Fruit fly (Drosophila melanogaster) whole organism, embryonic: ENCODE results near the gene CG5021.

Experiments
- CG1024 ChIP-seq: fragments of 200-800 bp; sonication (Bioruptor generic); IDR thresholded peaks from 2 replicates; pipeline ENCODE4 v1.3.6; 2022; ENCODE audit warnings: missing biosample characterization, missing genetic modification characterization
- CG10979 ChIP-seq: fragments of 200-800 bp; sonication (Bioruptor generic); optimal IDR thresholded peaks from 2 replicates; lab custom pipeline; 2018; ENCODE audit warnings: missing biosample characterization, mild to moderate bottlenecking, missing genetic modification characterization, moderate library complexity
- CG12155 ChIP-seq: fragments of 200-800 bp; sonication (Bioruptor generic); optimal IDR thresholded peaks from 3 replicates; lab custom pipeline; 2016; ENCODE audit warnings: missing biosample characterization, missing genetic modification characterization
- CG12219 ChIP-seq: fragments of 200-800 bp; sonication (Bioruptor generic); optimal IDR thresholded peaks from 3 replicates; lab custom pipeline; 2018; ENCODE audit warnings: missing biosample characterization, mild to moderate bottlenecking, missing genetic modification characterization
- CG12744 ChIP-seq: fragments of 200-800 bp; sonication (Bioruptor generic); optimal IDR thresholded peaks from 2 replicates; lab custom pipeline; 2016; ENCODE audit warnings: missing biosample characterization, missing genetic modification characterization
- CG15269 ChIP-seq: fragments of 200-800 bp; sonication (Bioruptor generic); optimal IDR thresholded peaks from 2 replicates; lab custom pipeline; 2018; ENCODE audit warnings: missing biosample characterization, mild to moderate bottlenecking, missing genetic modification characterization, moderate library complexity
- CG15601 ChIP-seq: fragments of 200-800 bp; sonication (Bioruptor generic); optimal IDR thresholded peaks from 3 replicates; lab custom pipeline; 2019; ENCODE audit warnings: missing biosample characterization, mild to moderate bottlenecking, missing genetic modification characterization, moderate library complexity
- CG1603 ChIP-seq: fragments of 200-800 bp; sonication (Bioruptor generic); optimal IDR thresholded peaks from 2 replicates; lab custom pipeline; 2019; ENCODE audit warnings: missing biosample characterization, mild to moderate bottlenecking, missing genetic modification characterization, moderate library complexity
- CG17186 ChIP-seq: fragments of 200-800 bp; sonication (Bioruptor generic); optimal IDR thresholded peaks from 3 replicates; lab custom pipeline; 2017; ENCODE audit warnings: missing biosample characterization, missing genetic modification reagents, missing genetic modification characterization
- CG17568 ChIP-seq: fragments of 200-800 bp; sonication (Bioruptor generic); optimal IDR thresholded peaks from 2 replicates; lab custom pipeline; 2018; ENCODE audit warnings: missing biosample characterization, mild to moderate bottlenecking, missing genetic modification characterization, moderate library complexity
- CG2120 ChIP-seq: fragments of 200-800 bp; sonication (Bioruptor generic); optimal IDR thresholded peaks from 3 replicates; lab custom pipeline; 2016; ENCODE audit warnings: missing biosample characterization, missing genetic modification characterization
- CG3847 ChIP-seq: fragments of 200-800 bp; sonication (Bioruptor generic); IDR thresholded peaks from 2 replicates; pipeline ENCODE4 v1.3.6; 2022; ENCODE audit warnings: missing biosample characterization, missing genetic modification characterization
- CG4328 ChIP-seq: fragments of 200-800 bp; sonication (Bioruptor generic); optimal IDR thresholded peaks from 3 replicates; lab custom pipeline; 2017; ENCODE audit warnings: missing biosample characterization, missing genetic modification reagents, missing genetic modification characterization
- CG43689 ChIP-seq: fragments of 200-800 bp; sonication (Bioruptor generic); IDR thresholded peaks from 2 replicates; pipeline ENCODE4 v1.3.6; 2022; ENCODE audit warnings: missing biosample characterization, missing genetic modification characterization
- CG4617 ChIP-seq: fragments of 200-800 bp; sonication (Bioruptor generic); optimal IDR thresholded peaks from 3 replicates; lab custom pipeline; 2016; ENCODE audit warnings: missing biosample characterization, missing genetic modification characterization, borderline replicate concordance
- CG6854 ChIP-seq: fragments of 200-800 bp; sonication (Bioruptor generic); optimal IDR thresholded peaks from 3 replicates; lab custom pipeline; 2017; ENCODE audit warnings: missing biosample characterization, mild to moderate bottlenecking, missing genetic modification characterization
- CG8281 ChIP-seq: fragments of 200-800 bp; sonication (Bioruptor generic); optimal IDR thresholded peaks from 2 replicates; lab custom pipeline; 2018; ENCODE audit warnings: missing biosample characterization, mild to moderate bottlenecking, missing genetic modification characterization, moderate library complexity
- CG9797 ChIP-seq: fragments of 200-800 bp; sonication (Bioruptor generic); optimal IDR thresholded peaks from 3 replicates; lab custom pipeline; 2018; ENCODE audit warnings: missing biosample characterization, mild to moderate bottlenecking, missing genetic modification characterization
- Chrac-16 ChIP-seq: fragments of 200-800 bp; sonication (Bioruptor generic); optimal IDR thresholded peaks from 3 replicates; lab custom pipeline; 2016; ENCODE audit warnings: missing biosample characterization, missing genetic modification characterization
- CoRest ChIP-seq: fragments of 200-800 bp; sonication (Bioruptor generic); optimal IDR thresholded peaks from 3 replicates; lab custom pipeline; 2018; ENCODE audit warnings: missing biosample characterization, mild to moderate bottlenecking, missing genetic modification characterization, moderate library complexity
- D19A ChIP-seq: fragments of 200-800 bp; optimal IDR thresholded peaks from 3 replicates; lab custom pipeline; 2019; ENCODE audit warnings: missing biosample characterization, mild to moderate bottlenecking, missing genetic modification characterization, moderate library complexity
- D19B ChIP-seq: fragments of 200-800 bp; sonication (Bioruptor generic); optimal IDR thresholded peaks from 2 replicates; lab custom pipeline; 2017; ENCODE audit warnings: missing biosample characterization, mild to moderate bottlenecking, missing genetic modification characterization
- Deaf1 ChIP-seq: fragments of 200-800 bp; optimal IDR thresholded peaks from 3 replicates; lab custom pipeline; 2019; ENCODE audit warnings: missing biosample characterization, mild to moderate bottlenecking, missing genetic modification characterization, moderate library complexity
- Dp ChIP-seq: fragments of 200-800 bp; sonication (Bioruptor generic); optimal IDR thresholded peaks from 2 replicates; lab custom pipeline; 2018; ENCODE audit warnings: missing biosample characterization, mild to moderate bottlenecking, missing genetic modification characterization, moderate library complexity
- Fer1 ChIP-seq: fragments of 200-800 bp; sonication (Bioruptor generic); optimal IDR thresholded peaks from 2 replicates; lab custom pipeline; 2017; ENCODE audit warnings: missing biosample characterization, mild to moderate bottlenecking, missing genetic modification characterization
- H2.0 ChIP-seq: fragments of 200-800 bp; sonication (Bioruptor generic); IDR thresholded peaks from 2 replicates; pipeline ENCODE4 v1.3.6; 2022; ENCODE audit warnings: missing biosample characterization, missing genetic modification characterization
- HmgZ ChIP-seq: fragments of 200-800 bp; sonication (Bioruptor generic); optimal IDR thresholded peaks from 2 replicates; lab custom pipeline; 2018; ENCODE audit warnings: missing biosample characterization, mild to moderate bottlenecking, missing genetic modification characterization
- Hr51 ChIP-seq, 2 experiments: fragments of 200-800 bp; sonication (Bioruptor generic); optimal IDR thresholded peaks; 2 replicates in 1 of 2; 3 replicates in 1 of 2; lab custom pipeline; 2016 to 2018; ENCODE audit warnings: missing biosample characterization in 2 of 2, missing genetic modification characterization in 2 of 2, mild to moderate bottlenecking in 1 of 2, moderate library complexity in 1 of 2
- Lim3 ChIP-seq: fragments of 200-800 bp; sonication (Bioruptor generic); IDR thresholded peaks from 2 replicates; pipeline ENCODE4 v1.3.6; 2022; ENCODE audit warnings: missing biosample characterization, missing genetic modification characterization
- MTF-1 ChIP-seq: fragments of 200-800 bp; sonication (Bioruptor generic); optimal IDR thresholded peaks from 2 replicates; lab custom pipeline; 2018; ENCODE audit warnings: missing biosample characterization, mild to moderate bottlenecking, missing genetic modification characterization, borderline replicate concordance
- Sox100B ChIP-seq: fragments of 200-800 bp; sonication (Bioruptor generic); optimal IDR thresholded peaks from 3 replicates; lab custom pipeline; 2018; ENCODE audit warnings: missing biosample characterization, mild to moderate bottlenecking, missing genetic modification characterization
- Stat92E ChIP-seq, 3 experiments: fragments of >200 bp in 2 of 3; fragments of 200-800 bp in 1 of 3; sonication (Bioruptor generic) in 1 of 3; optimal IDR thresholded peaks; 2 replicates each; lab custom pipeline; 2017 to 2019; ENCODE audit warnings: missing biosample characterization in 3 of 3, missing genetic modification characterization in 3 of 3, mild to moderate bottlenecking in 1 of 3, moderate library complexity in 1 of 3
- Xrp1 ChIP-seq: fragments of 200-800 bp; sonication (Bioruptor generic); IDR thresholded peaks from 2 replicates; pipeline ENCODE4 v1.3.6; 2022; ENCODE audit warnings: missing biosample characterization, missing genetic modification characterization
- ara ChIP-seq: fragments of 200-800 bp; sonication (Bioruptor generic); IDR thresholded peaks from 2 replicates; pipeline ENCODE4 v1.3.6; 2022; ENCODE audit warnings: missing biosample characterization, missing genetic modification characterization
- chinmo ChIP-seq: fragments of 200-800 bp; sonication (Bioruptor generic); IDR thresholded peaks from 4 replicates; pipeline ENCODE4 v1.3.6; 2022; ENCODE audit warnings: missing biosample characterization, missing genetic modification characterization; ENCODE audit not compliant: partially characterized antibody
- dmrt11E ChIP-seq: fragments of 200-800 bp; sonication (Bioruptor generic); optimal IDR thresholded peaks from 3 replicates; lab custom pipeline; 2018; ENCODE audit warnings: missing biosample characterization, mild to moderate bottlenecking, missing genetic modification characterization, moderate library complexity
- fd96Cb ChIP-seq: fragments of 200-800 bp; sonication (Bioruptor generic); optimal IDR thresholded peaks from 2 replicates; lab custom pipeline; 2018; ENCODE audit warnings: missing biosample characterization, mild to moderate bottlenecking, missing genetic modification characterization, moderate library complexity
- fru ChIP-seq: fragments of >200 bp; optimal IDR thresholded peaks from 2 replicates; lab custom pipeline; 2017
- ftz-f1 ChIP-seq: fragments of 200-800 bp; sonication (Bioruptor generic); optimal IDR thresholded peaks from 2 replicates; lab custom pipeline; 2016; ENCODE audit warnings: missing biosample characterization, missing genetic modification characterization
- gcm2 ChIP-seq: fragments of 200-800 bp; sonication (Bioruptor generic); optimal IDR thresholded peaks from 2 replicates; lab custom pipeline; 2016; ENCODE audit warnings: missing biosample characterization, missing genetic modification characterization
- hbn ChIP-seq: fragments of 200-800 bp; sonication (Bioruptor generic); IDR thresholded peaks from 2 replicates; pipeline ENCODE4 v1.3.6; 2022; ENCODE audit warnings: missing biosample characterization, missing genetic modification characterization; ENCODE audit not compliant: partially characterized antibody
- ken ChIP-seq: fragments of 200-800 bp; sonication (Bioruptor generic); IDR thresholded peaks from 3 replicates; pipeline ENCODE4 v1.3.6; 2022; ENCODE audit warnings: missing biosample characterization, missing genetic modification characterization
- lilli ChIP-seq: fragments of 200-800 bp; sonication (Bioruptor generic); optimal IDR thresholded peaks from 3 replicates; lab custom pipeline; 2016; ENCODE audit warnings: missing biosample characterization, missing genetic modification characterization
- nmo ChIP-seq: fragments of 200-800 bp; sonication (Bioruptor generic); optimal IDR thresholded peaks from 2 replicates; lab custom pipeline; 2018; ENCODE audit warnings: missing biosample characterization, mild to moderate bottlenecking, missing genetic modification characterization, moderate library complexity
- sima ChIP-seq: fragments of 200-800 bp; sonication (Bioruptor generic); optimal IDR thresholded peaks from 2 replicates; lab custom pipeline; 2016; ENCODE audit warnings: missing biosample characterization, missing genetic modification characterization
- tin ChIP-seq: fragments of 200-800 bp; sonication (Bioruptor generic); optimal IDR thresholded peaks from 3 replicates; lab custom pipeline; 2016; ENCODE audit warnings: missing biosample characterization, missing genetic modification characterization

The CG5021 gene

dm6 chr3L:8986582-8986981, 20.0 kb downstream of the CG5021 start, which contains the start of gene CG5068 (continued):
- peak; percentile 86 for TF ChIP-seq CG4617 (GFP tag; lab: Kevin White, UChicago)
- TF ChIP-seq nmo, result peak; percentile 21
- TF ChIP-seq Dp (GFP tag; lab: Kevin White, UChicago), result peak; percentile 79
- TF ChIP-seq HmgZ (tag; lab: Kevin White, UChicago), result peak; percentile 14
- TF ChIP-seq chinmo (GFP tag; lab: Robert Waterston, UW), result peak; percentile 21; the same call in 1 of the 4 replicates
- TF ChIP-seq D19B, result peak; percentile 22
- TF ChIP-seq CG9797 (GFP tag; lab: Kevin White, UChicago), result peak; percentile 77
- no peak for TF ChIP-seq CG17568 (GFP tag; lab: Kevin White, UChicago)
- TF ChIP-seq lilli (GFP tag; lab: Kevin White, UChicago), result no peak
- TF ChIP-seq Sox100B (GFP tag; lab: Kevin White, UChicago), result no peak
- no peak for TF ChIP-seq CG10979 (tag; lab: Kevin White, UChicago)
- no peak for TF ChIP-seq Deaf1
- peak; percentile 64 for TF ChIP-seq ftz-f1 (GFP tag; lab: Kevin White, UChicago)
- no peak for TF ChIP-seq fru (lab: Kevin White, UChicago)
- TF ChIP-seq CG12219 (GFP tag; lab: Kevin White, UChicago), result no peak
- no peak for TF ChIP-seq CG8281
- TF ChIP-seq CG1024 (GFP tag; lab: Robert Waterston, UW), result no peak
- peak; percentile 74 for TF ChIP-seq CG1603 (tag; lab: Kevin White, UChicago)
- no peak for TF ChIP-seq gcm2 (GFP tag; lab: Kevin White, UChicago)
- TF ChIP-seq CoRest (tag; lab: Kevin White, UChicago), result peak; percentile 34
- TF ChIP-seq ken (GFP tag; lab: Robert Waterston, UW), result no peak
- TF ChIP-seq CG43689 (GFP tag; lab: Robert Waterston, UW), result no peak
- no peak for TF ChIP-seq CG15601 (tag; lab: Kevin White, UChicago)
- TF ChIP-seq sima (GFP tag; lab: Kevin White, UChicago), result no peak
- TF ChIP-seq Xrp1 (GFP tag; lab: Robert Waterston, UW), result no peak
- TF ChIP-seq Lim3, result no peak
- TF ChIP-seq CG6854 (GFP tag; lab: Kevin White, UChicago), result no peak
- peak; percentile 80 for TF ChIP-seq CG3847 (GFP tag; lab: Robert Waterston, UW)
- no peak for TF ChIP-seq Fer1
- no peak for TF ChIP-seq Hr51 (GFP tag; optimal IDR thresholded peaks at IDR 0.05; lab: Kevin White, UChicago)
- no peak for TF ChIP-seq CG2120
- TF ChIP-seq Stat92E (GFP tag; optimal IDR thresholded peaks at IDR 0.05; lab: Kevin White, UChicago), result no peak
- no peak for TF ChIP-seq CG15269 (tag; lab: Kevin White, UChicago)
- TF ChIP-seq CG17186, result no peak
- TF ChIP-seq CG12744, result no peak
- no peak; the same call in 1 of the 2 replicates for TF ChIP-seq hbn
- TF ChIP-seq CG12155 (GFP tag; lab: Kevin White, UChicago), result no peak
- no peak for TF ChIP-seq CG4328
- TF ChIP-seq Chrac-16 (GFP tag; lab: Kevin White, UChicago), result no peak
- no peak for TF ChIP-seq tin (GFP tag; lab: Kevin White, UChicago)
- TF ChIP-seq D19A, result peak; percentile 22
- TF ChIP-seq ara (GFP tag; lab: Robert Waterston, UW), result no peak
- no peak for TF ChIP-seq dmrt11E (tag; lab: Kevin White, UChicago)
- TF ChIP-seq MTF-1 (GFP tag; lab: Kevin White, UChicago), result no peak
- TF ChIP-seq fd96Cb, result no peak
- TF ChIP-seq H2.0 (GFP tag; lab: Robert Waterston, UW), result no peak
